Worm (Caenorhabditis elegans): ENCODE measurements around the gene str-172.

DNA sequence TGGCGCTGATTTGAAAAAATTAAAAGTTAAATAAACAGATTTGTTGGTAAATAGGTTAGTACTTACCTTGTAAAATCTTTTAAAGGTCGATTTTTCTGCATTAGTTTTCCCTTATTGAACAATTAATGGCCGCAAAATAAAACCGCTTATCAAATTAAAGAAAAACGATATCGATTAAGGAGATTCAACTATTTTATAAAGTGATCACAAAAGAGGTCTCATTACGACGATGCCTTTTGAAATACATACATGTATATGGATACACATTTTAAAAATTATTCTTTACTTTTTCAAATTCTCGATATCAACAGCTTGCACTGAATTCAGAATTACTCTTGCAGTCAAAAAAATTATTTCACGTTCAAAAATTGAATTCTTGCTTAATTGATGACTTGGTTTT is 8.9 kb downstream of the str-172 start, which contains the start of gene Y17G9A.3:
- no peak for TF ChIP-seq C17E4.6 (GFP tag; IDR thresholded peaks at IDR 0.05)
- no peak for TF ChIP-seq K11D2.4 (GFP tag; IDR thresholded peaks at IDR 0.05)
- TF ChIP-seq Y53F4B.3 (GFP tag; IDR thresholded peaks at IDR 0.05): no peak
- no peak for TF ChIP-seq ama-1 (optimal IDR thresholded peaks at IDR 0.05)
- no peak for TF ChIP-seq ama-1 (GFP tag; optimal IDR thresholded peaks at IDR 0.05)
- TF ChIP-seq lsl-1 (GFP tag; optimal IDR thresholded peaks at IDR 0.05): no peak
- TF ChIP-seq hlh-12 (tag; optimal IDR thresholded peaks at IDR 0.05): no peak
- TF ChIP-seq nfya-2 (GFP tag; IDR thresholded peaks at IDR 0.05): no peak
- no peak for TF ChIP-seq lin-35 (GFP tag; optimal IDR thresholded peaks at IDR 0.05)
- no peak for TF ChIP-seq unc-62 (GFP tag; optimal IDR thresholded peaks at IDR 0.05)
- no peak for TF ChIP-seq pha-4 (tag; optimal IDR thresholded peaks at IDR 0.05)
- no peak for TF ChIP-seq Y56A3A.18 (GFP tag; IDR thresholded peaks at IDR 0.05)
- TF ChIP-seq ceh-58 (GFP tag; IDR thresholded peaks at IDR 0.05): no peak
- TF ChIP-seq B0035.1 (tag; optimal IDR thresholded peaks at IDR 0.05): no peak
- no peak for TF ChIP-seq ztf-25 (GFP tag; IDR thresholded peaks at IDR 0.05)
